Fruit fly (Drosophila melanogaster): ENCODE results near the gene kri.
A peak's percentile ranks its signal among the peaks of the same experiment; 100 is the strongest.

The kri gene

DNA sequence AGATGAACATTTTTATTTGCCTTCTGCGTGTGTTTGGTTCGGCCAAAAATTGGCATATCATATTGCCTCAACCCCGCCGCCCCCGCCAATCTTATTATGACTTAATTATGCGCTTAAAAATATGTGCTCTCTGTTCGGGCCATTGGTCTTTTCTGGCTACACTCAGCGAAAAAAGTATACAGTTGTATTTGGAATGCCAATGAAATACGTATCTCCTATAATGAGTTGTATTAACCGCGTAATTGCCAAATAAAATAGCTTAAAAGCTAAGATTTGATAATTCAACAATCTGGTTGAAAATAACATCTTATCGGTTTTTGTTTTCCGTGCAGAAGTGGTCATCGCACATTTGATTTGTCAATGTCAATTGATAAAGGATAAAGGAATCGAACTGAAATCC is 9.3 kb downstream of the kri start:
- TF ChIP-seq CG8478 (optimal IDR thresholded peaks at IDR 0.05), result no peak
- no peak for TF ChIP-seq CTCF (optimal IDR thresholded peaks at IDR 0.05)

DNA sequence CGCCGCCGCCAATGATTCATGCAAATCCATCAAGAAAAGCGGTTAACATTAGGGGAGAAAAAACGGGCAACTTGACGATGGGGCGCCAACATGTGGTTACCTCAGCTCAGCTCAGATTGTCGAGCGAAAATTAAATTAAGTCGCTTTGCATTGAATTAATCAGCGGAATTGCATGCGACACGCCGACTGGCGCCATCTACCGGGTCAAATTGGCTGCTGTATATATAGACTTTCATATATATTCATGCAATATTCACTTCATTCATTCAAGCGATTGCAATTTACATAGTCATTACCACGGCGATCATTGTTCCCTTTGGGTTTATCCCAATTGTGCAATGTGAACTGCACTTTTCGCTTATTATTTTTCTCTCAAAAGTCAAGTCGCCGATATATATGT is 10.0 kb downstream of the kri start:
- TF ChIP-seq CG8478 (optimal IDR thresholded peaks at IDR 0.05), result no peak
- peak; percentile 65 to 69 for TF ChIP-seq CTCF (optimal IDR thresholded peaks at IDR 0.05)

DNA sequence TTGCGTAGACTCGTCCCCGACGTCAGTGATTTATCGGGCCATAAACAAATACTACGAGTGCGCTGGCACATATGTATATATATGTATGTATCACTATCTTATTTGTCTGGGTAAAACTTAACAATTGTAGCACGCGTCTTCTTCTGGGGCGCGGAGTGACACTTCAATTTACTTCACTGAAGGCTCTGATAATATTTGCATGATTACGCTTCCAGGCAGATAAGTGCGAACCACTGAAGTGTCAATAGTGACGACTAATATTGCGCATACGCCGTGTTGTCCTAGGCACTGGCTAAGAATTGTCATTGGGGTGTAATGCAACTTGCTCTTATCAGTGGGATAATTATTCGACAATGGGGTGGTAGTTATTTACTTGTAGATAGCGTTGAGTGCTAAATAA is 10.7 kb downstream of the kri start:
- TF ChIP-seq CTCF (optimal IDR thresholded peaks at IDR 0.05) (no peak), CG8478 (optimal IDR thresholded peaks at IDR 0.05) (no peak)

DNA sequence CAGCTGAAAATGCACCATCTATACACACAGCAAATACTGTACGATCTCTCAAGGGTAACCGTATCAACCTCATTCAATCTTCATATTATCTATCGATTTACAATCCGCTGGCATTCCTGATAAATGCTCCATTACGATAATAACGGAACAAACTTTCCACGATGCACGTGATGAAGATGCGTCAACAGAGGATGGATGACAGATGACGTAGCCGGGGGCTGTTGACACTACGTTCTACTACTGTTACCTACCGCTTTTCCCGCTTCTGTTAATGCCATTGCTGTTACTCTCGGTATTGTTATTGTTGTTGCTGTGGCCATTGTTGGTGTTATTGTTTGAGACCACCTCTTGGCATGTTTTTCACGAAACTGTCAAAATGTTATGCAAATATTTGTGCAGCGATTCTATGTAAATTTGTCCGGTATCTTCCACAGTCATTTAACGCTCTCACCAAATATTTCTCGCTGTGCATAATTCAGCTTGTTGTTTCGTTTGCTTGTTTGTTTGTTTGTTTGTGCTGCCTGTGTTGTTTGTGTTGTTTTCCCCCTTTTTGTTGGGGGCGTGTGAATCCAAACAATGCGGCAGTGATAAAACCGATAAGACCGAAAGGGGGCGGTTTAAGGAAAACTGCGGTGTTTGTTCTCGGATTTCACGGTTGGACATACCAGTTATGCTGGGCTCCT is 13.1 kb downstream of the kri start:
- no peak for TF ChIP-seq CTCF (optimal IDR thresholded peaks at IDR 0.05)
- no peak for TF ChIP-seq CG8478 (optimal IDR thresholded peaks at IDR 0.05)

DNA sequence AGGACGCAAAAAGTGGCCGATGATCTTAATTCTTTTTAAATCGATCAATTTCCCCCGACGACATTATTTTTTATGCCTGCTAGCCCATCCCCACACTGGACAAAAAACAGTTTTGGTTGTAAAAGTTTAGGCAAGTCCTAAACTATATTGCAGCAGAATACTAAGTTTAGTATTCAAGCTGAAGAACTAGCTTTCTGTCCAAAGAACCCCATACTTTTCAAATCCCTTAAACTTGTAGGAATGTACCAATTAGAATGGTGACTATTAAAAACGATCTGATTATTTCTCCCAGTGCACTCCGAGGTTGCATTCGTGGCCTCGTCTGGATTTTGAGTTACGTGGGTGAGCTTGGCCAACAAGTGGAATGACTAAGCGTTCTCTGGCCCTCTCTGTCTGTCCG is 14.7 kb downstream of the kri start:
- no peak for TF ChIP-seq CTCF (optimal IDR thresholded peaks at IDR 0.05)

DNA sequence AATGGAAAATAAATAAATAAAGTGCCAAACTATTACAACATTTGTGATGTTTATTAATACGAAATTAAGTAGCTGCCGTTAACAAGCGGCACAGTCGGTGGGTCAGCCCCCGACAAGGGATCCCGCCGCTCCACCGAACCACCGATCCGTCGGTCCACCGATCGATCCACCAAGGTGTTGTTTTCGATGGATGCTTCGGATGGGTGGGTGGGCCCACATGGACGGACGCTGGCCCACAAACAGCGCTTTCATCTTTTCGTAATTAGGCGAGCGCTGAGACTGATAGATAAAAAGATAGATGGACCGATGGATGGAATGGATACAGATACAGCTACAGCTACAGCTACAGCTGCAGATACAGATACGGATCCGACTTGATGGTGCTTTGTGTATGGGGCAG is 17.5 kb downstream of the kri start:
- TF ChIP-seq CG8478 (optimal IDR thresholded peaks at IDR 0.05) (no peak), CTCF (optimal IDR thresholded peaks at IDR 0.05) (no peak)

DNA sequence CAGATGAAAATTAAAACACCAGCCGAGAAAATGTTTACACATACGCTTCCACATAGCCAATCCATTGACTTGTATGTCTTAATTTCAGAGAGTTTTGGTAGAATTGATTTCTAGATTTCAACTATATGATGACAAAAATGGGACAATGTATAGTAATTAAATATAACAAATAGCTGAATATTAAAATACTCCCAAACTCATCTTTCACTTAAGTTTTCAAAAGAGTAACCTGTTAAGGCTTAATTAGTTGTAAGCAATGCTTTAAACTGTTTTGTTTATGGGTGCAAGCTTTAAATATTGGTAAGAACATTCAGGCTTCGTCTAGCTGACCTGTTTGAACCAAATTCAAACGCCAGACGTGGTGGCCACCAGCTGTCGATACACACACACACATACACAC is 17.9 kb downstream of the kri start:
- TF ChIP-seq CG8478 (optimal IDR thresholded peaks at IDR 0.05) (no peak), CTCF (optimal IDR thresholded peaks at IDR 0.05) (no peak)

DNA sequence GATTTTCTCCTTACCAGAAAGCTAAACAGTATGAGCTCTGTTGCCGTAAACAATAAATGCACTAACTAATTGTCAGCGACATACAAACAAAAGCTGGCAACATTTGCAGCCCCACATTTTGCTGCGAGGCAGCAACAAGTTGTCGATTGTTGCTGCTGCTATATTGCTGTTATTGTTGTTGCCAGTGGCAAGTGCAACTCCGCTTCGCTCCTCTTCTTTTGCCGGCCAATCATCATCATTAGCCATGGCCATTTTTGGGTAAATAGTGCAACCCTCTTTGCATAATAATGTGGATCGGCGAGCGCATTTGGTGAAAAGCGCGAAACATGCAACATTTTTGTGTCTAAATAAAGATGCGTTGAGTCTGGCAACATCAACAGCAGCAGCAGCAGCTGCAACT is 19.9 kb downstream of the kri start:
- TF ChIP-seq CTCF (optimal IDR thresholded peaks at IDR 0.05) (no peak), CG8478 (optimal IDR thresholded peaks at IDR 0.05) (no peak)

DNA sequence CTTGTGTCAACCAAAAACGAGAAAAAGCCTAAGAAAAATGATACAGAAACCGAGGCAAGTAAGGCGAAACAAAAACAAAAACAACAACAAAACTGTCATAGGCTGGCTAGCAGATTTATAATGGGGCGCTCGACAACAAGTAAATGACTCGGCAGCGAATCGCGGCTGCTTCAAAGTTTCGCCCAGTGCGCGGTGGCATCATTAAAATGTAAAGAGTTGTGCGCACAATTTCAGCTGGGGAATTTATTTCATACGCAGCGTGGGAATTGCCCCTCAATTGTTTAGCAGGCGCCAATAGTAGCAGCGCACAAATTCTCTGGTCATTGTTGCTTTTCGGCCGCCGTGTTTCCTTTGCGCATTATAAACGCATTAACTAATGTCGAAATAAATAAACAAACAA is 21.1 kb downstream of the kri start:
- no peak for TF ChIP-seq CTCF (optimal IDR thresholded peaks at IDR 0.05)
- no peak for TF ChIP-seq CG8478 (optimal IDR thresholded peaks at IDR 0.05)

DNA sequence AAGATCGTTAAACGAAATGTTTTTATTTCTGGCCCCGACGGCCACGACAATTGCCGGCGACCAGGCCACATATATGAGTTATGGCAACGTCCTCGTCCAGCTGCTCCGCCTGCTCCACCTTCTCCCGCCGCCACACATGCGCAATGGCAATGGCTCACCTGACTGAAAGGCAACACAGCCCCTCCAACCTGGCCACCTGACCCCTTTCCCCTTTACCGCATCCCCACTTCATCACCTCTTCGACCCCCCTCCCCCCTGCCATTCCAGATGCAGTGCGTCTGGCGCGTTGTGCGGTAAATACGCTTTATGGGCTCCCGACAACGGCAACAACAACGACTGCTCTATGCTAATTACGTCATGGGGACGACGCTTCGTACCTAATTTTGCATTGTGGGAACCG is 23.0 kb downstream of the kri start:
- no peak for TF ChIP-seq CG8478 (optimal IDR thresholded peaks at IDR 0.05)
- TF ChIP-seq CTCF (optimal IDR thresholded peaks at IDR 0.05), result no peak

DNA sequence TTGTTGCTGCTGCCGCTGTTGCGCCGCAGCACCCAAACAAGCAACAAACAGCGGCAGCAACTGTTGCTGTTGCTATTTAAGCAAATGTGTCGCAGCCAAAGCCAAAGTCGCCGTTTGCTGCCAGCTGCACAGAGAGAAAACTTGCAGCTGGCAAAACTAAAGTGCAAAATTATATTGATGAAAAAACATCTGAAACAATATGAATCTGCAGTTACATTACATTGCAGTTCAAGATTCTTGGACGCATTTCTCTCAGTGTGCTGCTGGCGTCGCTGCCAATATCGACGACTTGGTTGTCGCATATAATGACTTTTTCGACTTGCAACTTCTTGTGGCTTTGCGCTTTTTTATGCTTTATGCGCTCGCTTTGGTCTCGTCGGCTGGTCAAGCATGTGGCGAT is 23.5 kb downstream of the kri start:
- TF ChIP-seq CTCF (optimal IDR thresholded peaks at IDR 0.05), result no peak
- TF ChIP-seq CG8478 (optimal IDR thresholded peaks at IDR 0.05), result no peak

DNA sequence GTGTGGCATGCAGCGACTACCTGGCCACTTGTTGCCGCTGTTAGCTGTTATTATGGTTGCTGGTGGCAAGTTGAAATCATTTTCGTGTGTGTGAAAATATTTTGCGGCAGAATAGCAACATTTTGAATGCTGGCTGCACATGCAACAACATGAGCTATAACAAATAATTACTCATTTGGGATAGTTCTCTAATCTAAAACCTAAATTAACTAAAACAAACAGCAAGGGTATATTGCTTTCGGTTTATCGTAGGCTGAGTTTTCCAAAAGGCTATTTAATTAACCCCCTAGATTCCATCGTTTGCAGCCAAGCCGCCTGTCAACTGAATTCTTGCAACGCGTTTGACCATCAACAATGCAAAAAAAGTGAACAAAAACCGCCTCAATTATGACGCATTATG is 24.0 kb downstream of the kri start:
- no peak for TF ChIP-seq CG8478 (optimal IDR thresholded peaks at IDR 0.05)
- TF ChIP-seq CTCF (optimal IDR thresholded peaks at IDR 0.05), result no peak

DNA sequence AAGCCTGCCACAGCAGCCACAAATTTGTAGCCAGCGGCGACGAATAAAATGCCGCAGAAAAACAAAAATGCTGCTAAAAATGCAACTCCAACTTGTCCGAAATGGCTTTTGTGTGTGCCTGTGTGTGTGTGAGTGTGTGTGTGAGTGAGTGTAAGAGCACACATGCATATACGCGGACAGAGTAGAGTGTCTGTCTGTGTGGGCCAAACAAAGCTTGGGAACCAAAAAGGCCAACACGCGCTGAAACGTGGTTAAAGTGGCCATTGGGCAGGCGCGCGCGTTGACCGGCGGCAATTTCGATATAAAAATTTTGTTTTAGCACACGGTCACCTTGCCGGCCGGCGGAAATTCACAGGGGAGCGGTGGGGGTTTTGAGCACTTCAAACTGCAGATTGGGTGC is 24.7 kb downstream of the kri start:
- TF ChIP-seq CG8478 (optimal IDR thresholded peaks at IDR 0.05), result no peak
- TF ChIP-seq CTCF (optimal IDR thresholded peaks at IDR 0.05), result no peak

DNA sequence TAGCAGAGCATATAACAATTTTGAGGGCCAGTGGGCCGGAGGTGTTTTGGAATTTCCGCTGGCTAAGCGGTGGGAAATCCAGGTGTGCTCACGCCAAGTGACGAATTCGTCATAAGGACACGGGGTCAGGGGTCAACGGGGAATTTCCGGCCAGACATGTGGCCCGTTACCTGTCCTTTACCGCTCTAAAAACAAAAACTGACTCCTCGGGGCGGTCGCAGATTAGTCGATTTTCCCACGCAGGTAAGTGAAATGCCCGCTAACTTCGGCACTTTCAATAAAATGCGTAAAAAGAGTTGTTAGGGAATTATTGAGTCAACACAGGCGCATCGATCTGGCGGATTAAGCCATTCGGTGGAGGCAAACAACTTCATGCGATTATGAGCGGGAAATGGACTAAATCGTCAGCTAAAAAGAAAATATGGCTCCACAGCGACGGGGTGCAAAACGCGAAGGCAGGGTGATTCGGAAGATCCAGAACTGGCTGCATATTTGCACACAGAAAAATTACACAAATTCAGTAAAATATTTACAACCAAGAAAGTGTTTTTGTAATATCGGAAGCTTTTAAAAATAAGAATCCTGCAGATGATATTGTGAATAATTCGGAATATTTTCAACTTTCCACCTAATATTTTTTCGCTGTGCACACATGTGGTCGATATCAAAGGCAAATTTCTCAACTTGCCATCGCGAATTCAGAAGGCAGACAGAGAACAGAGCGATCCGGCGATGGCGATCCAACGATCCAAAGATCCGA is 25.3 kb downstream of the kri start:
- TF ChIP-seq CG8478 (optimal IDR thresholded peaks at IDR 0.05), result no peak
- no peak for TF ChIP-seq CTCF (optimal IDR thresholded peaks at IDR 0.05)

DNA sequence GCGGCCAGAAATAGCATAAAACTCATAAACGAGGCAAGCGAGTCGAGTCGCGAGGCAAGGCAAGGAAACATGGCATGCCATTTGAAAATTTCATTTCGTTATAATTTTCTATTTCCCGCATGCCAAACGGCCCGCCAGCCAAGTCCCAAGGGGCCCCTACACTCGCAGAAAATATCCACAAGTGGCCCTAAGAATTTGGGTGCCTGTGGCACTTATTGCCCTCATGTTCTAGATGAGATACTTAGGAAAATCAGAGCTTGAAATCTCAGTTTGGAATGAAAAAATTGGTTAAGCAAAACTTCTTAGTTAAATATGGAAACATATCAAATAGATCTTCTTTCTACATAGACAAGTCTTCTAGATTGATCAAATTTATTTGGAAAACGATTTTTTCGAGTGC is 27.5 kb downstream of the kri start:
- no peak for TF ChIP-seq CTCF (optimal IDR thresholded peaks at IDR 0.05)
- TF ChIP-seq CG8478 (optimal IDR thresholded peaks at IDR 0.05), result no peak

DNA sequence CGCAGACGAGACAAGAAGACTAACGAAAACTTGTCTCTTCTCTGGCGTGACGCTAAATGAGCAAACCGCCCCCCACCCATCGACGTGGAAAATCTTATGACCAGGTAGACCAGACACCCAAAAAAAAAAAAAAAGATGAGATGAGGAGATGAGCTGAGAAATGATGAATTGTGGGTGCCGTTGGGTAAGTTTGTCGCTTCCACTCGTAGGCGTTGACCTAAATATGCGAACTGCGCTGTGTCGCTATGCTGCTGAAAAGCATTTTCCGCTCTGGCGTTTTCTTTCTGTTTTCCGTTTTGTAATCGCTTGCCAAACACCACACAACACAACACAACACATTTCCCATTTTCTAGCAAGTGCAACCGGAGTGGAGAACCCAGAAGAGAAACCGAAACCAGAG is 28.1 kb downstream of the kri start:
- TF ChIP-seq CG8478 (optimal IDR thresholded peaks at IDR 0.05) (no peak), CTCF (optimal IDR thresholded peaks at IDR 0.05) (no peak)

DNA sequence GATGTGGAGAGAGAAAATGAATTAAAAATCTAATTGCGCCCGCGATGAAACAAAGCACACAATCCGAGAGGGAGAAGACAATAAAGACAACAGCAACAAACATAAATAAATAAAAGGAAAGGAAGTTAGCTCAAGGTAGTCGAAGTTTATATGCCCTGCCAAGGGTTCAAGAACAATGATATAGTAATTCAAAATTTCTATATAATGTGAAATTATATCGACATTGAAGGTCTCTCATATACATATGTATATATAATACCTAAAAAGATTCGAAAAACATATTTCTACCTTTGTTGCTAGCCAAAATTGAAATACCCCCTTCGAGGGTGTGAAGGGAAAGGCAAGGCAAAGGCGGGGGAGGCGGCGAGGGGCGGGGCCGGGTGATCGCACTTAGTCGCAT is 30.1 kb downstream of the kri start:
- TF ChIP-seq CG8478 (optimal IDR thresholded peaks at IDR 0.05), result no peak
- no peak for TF ChIP-seq CTCF (optimal IDR thresholded peaks at IDR 0.05)
